Fruit fly (Drosophila melanogaster) whole organism, pupa: ENCODE measurements around the gene Lcp65Ac.

Source experiments
- CG10348 ChIP-seq: fragments of 200-800 bp; sonication (Bioruptor generic); IDR thresholded peaks from 2 replicates; pipeline ENCODE4 v1.3.6; 2022; ENCODE audit warnings: missing biosample characterization, missing genetic modification characterization
- CG12605 ChIP-seq: fragments of 200-800 bp; sonication (Bioruptor generic); IDR thresholded peaks from 2 replicates; pipeline ENCODE4 v1.3.6; 2022; ENCODE audit warnings: missing biosample characterization, missing genetic modification characterization
- CG13204 ChIP-seq: fragments of 200-800 bp; sonication (Bioruptor generic); optimal IDR thresholded peaks from 2 replicates; lab custom pipeline; 2018; ENCODE audit warnings: missing biosample characterization, mild to moderate bottlenecking, missing genetic modification characterization, moderate library complexity
- CG14655 ChIP-seq: fragments of 200-800 bp; sonication (Bioruptor generic); optimal IDR thresholded peaks from 3 replicates; lab custom pipeline; 2017; ENCODE audit warnings: mild to moderate bottlenecking, missing biosample characterization, missing genetic modification reagents, missing genetic modification characterization
- CG15710 ChIP-seq: fragments of 200-800 bp; sonication (Bioruptor generic); optimal IDR thresholded peaks from 2 replicates; lab custom pipeline; 2018; ENCODE audit warnings: missing biosample characterization, mild to moderate bottlenecking, missing genetic modification characterization, moderate library complexity
- CG17806 ChIP-seq: fragments of 200-800 bp; sonication (Bioruptor generic); optimal IDR thresholded peaks from 2 replicates; lab custom pipeline; 2018; ENCODE audit warnings: missing biosample characterization, mild to moderate bottlenecking, missing genetic modification characterization, moderate library complexity
- CG32121 ChIP-seq: fragments of 200-800 bp; sonication (Bioruptor generic); IDR thresholded peaks from 2 replicates; pipeline ENCODE4 v1.3.6; 2022; ENCODE audit warnings: missing biosample characterization, missing genetic modification characterization
- CG34367 ChIP-seq: fragments of 200-800 bp; sonication (Bioruptor generic); optimal IDR thresholded peaks from 2 replicates; lab custom pipeline; 2018; ENCODE audit warnings: missing biosample characterization, mild to moderate bottlenecking, missing genetic modification characterization
- CG4496 ChIP-seq: fragments of 200-800 bp; sonication (Bioruptor generic); IDR thresholded peaks from 3 replicates; pipeline ENCODE4 v1.3.6; 2022; ENCODE audit warnings: missing biosample characterization, missing genetic modification characterization
- CG8159 ChIP-seq: fragments of 200-800 bp; sonication (Bioruptor generic); optimal IDR thresholded peaks from 3 replicates; lab custom pipeline; 2018; ENCODE audit warnings: missing biosample characterization, mild to moderate bottlenecking, missing genetic modification characterization, moderate library complexity
- CG8301 ChIP-seq: fragments of 200-800 bp; sonication (Bioruptor generic); optimal IDR thresholded peaks from 2 replicates; lab custom pipeline; 2018; ENCODE audit warnings: missing biosample characterization, mild to moderate bottlenecking, missing genetic modification characterization
- CG9948 ChIP-seq: fragments of 200-800 bp; sonication (Bioruptor generic); optimal IDR thresholded peaks from 2 replicates; lab custom pipeline; 2018; ENCODE audit warnings: missing biosample characterization, mild to moderate bottlenecking, missing genetic modification characterization, moderate library complexity
- D1 ChIP-seq: fragments of 200-800 bp; sonication (Bioruptor generic); optimal IDR thresholded peaks from 2 replicates; lab custom pipeline; 2018; ENCODE audit warnings: missing biosample characterization, mild to moderate bottlenecking, missing genetic modification characterization, moderate library complexity
- EcR ChIP-seq: fragments of 200-800 bp; sonication (Bioruptor generic); optimal IDR thresholded peaks from 3 replicates; lab custom pipeline; 2019; ENCODE audit warnings: missing biosample characterization, missing genetic modification characterization, mild to moderate bottlenecking, moderate library complexity, missing genetic modification reagents
- Ets98B ChIP-seq: fragments of 200-800 bp; sonication (Bioruptor generic); IDR thresholded peaks from 2 replicates; pipeline ENCODE4 v1.3.6; 2022; ENCODE audit warnings: missing biosample characterization, missing genetic modification characterization
- Pif1A ChIP-seq: fragments of 200-800 bp; sonication (Bioruptor generic); optimal IDR thresholded peaks from 3 replicates; lab custom pipeline; 2016; ENCODE audit warnings: missing biosample characterization, missing genetic modification characterization
- Pif1B ChIP-seq: fragments of 200-800 bp; sonication (Bioruptor generic); optimal IDR thresholded peaks from 3 replicates; lab custom pipeline; 2016; ENCODE audit warnings: missing biosample characterization, missing genetic modification characterization
- Snoo ChIP-seq: fragments of 200-800 bp; sonication (Bioruptor generic); optimal IDR thresholded peaks from 3 replicates; lab custom pipeline; 2017; ENCODE audit warnings: missing biosample characterization, mild to moderate bottlenecking, missing genetic modification characterization, inconsistent platforms
- fd96Ca ChIP-seq: fragments of 200-800 bp; sonication (Bioruptor generic); IDR thresholded peaks from 3 replicates; pipeline ENCODE4 v1.3.6; 2022; ENCODE audit warnings: missing biosample characterization, missing genetic modification characterization
- gl ChIP-seq: fragments of 200-800 bp; sonication (Bioruptor generic); optimal IDR thresholded peaks from 2 replicates; lab custom pipeline; 2018; ENCODE audit warnings: missing biosample characterization, mild to moderate bottlenecking, missing genetic modification characterization
- rn ChIP-seq: fragments of 200-800 bp; sonication (Bioruptor generic); IDR thresholded peaks from 2 replicates; pipeline ENCODE4 v1.3.6; 2022; ENCODE audit warnings: missing biosample characterization, missing genetic modification characterization

Gene Lcp65Ac

dm6 chr3L:6144769-6145220 is at the start of gene Lcp65Ac:
Lcp65Ac (plus strand) TSS chr3L:6144819.
- TF ChIP-seq gl (tag; lab: Kevin White, UChicago) = no peak

- TF ChIP-seq CG4496 (GFP tag; lab: Robert Waterston, UW) (no peak), gl (tag; lab: Kevin White, UChicago) (no peak), Ets98B (GFP tag; lab: Robert Waterston, UW) (no peak), Snoo (tag; lab: Kevin White, UChicago) (no peak), CG12605 (GFP tag; lab: Robert Waterston, UW) (no peak), CG10348 (GFP tag; lab: Robert Waterston, UW) (no peak), Pif1A (no peak), fd96Ca (GFP tag; lab: Robert Waterston, UW) (no peak), CG9948 (no peak), Pif1B (GFP tag; lab: Kevin White, UChicago) (no peak), CG32121 (no peak), CG13204 (GFP tag; lab: Kevin White, UChicago) (no peak), CG34367 (tag; lab: Kevin White, UChicago) (no peak), CG15710 (tag; lab: Kevin White, UChicago) (no peak), D1 (tag; lab: Kevin White, UChicago) (no peak), rn (GFP tag; lab: Robert Waterston, UW) (no peak), EcR (GFP tag; lab: Kevin White, UChicago) (no peak), CG14655 (no peak)
- TF ChIP-seq, all 21 proteins: peak for 0
Observed at dm6 chr3L:6097270-6097669, 47.3 kb upstream of the Lcp65Ac start, which contains the start of gene Ets65A. Ets65A (plus strand) TSS chr3L:6097617.

- no peak for TF ChIP-seq fd96Ca (GFP tag; lab: Robert Waterston, UW)
- TF ChIP-seq CG8159 (tag; lab: Kevin White, UChicago) = no peak
- TF ChIP-seq Pif1B (GFP tag; lab: Kevin White, UChicago) = no peak
- no peak for TF ChIP-seq CG12605 (GFP tag; lab: Robert Waterston, UW)
- TF ChIP-seq Pif1A = no peak
- no peak for TF ChIP-seq CG8301 (tag; lab: Kevin White, UChicago)
- TF ChIP-seq CG14655 = no peak
- TF ChIP-seq Snoo (tag; lab: Kevin White, UChicago) = no peak
- TF ChIP-seq Ets98B (GFP tag; lab: Robert Waterston, UW) = no peak
- no peak for TF ChIP-seq CG4496 (GFP tag; lab: Robert Waterston, UW)
Observed at dm6 chr3L:6103658-6104057, 41.0 kb upstream of the Lcp65Ac start.

dm6 chr3L:6104551-6104950 is 40.1 kb upstream of the Lcp65Ac start:
- no peak for TF ChIP-seq CG13204 (GFP tag; lab: Kevin White, UChicago)

- TF ChIP-seq gl (tag; lab: Kevin White, UChicago) = no peak
- no peak for TF ChIP-seq CG13204 (GFP tag; lab: Kevin White, UChicago)
- TF ChIP-seq CG8301 (tag; lab: Kevin White, UChicago) = no peak
- no peak for TF ChIP-seq CG17806 (tag; lab: Kevin White, UChicago)
- TF ChIP-seq Ets98B (GFP tag; lab: Robert Waterston, UW) = no peak
- no peak for TF ChIP-seq CG4496 (GFP tag; lab: Robert Waterston, UW)
- no peak for TF ChIP-seq fd96Ca (GFP tag; lab: Robert Waterston, UW)
- no peak for TF ChIP-seq CG32121
- no peak for TF ChIP-seq CG9948
- TF ChIP-seq D1 (tag; lab: Kevin White, UChicago) = no peak
- no peak for TF ChIP-seq Pif1B (GFP tag; lab: Kevin White, UChicago)
- no peak for TF ChIP-seq CG34367 (tag; lab: Kevin White, UChicago)
- no peak for TF ChIP-seq CG14655
- no peak for TF ChIP-seq Snoo (tag; lab: Kevin White, UChicago)
- TF ChIP-seq Pif1A = no peak
- no peak for TF ChIP-seq CG12605 (GFP tag; lab: Robert Waterston, UW)
- no peak for TF ChIP-seq CG8159 (tag; lab: Kevin White, UChicago)
- TF ChIP-seq CG10348 (GFP tag; lab: Robert Waterston, UW) = no peak
Observed at dm6 chr3L:6105435-6105834, 39.2 kb upstream of the Lcp65Ac start.

- TF ChIP-seq CG34367 (tag; lab: Kevin White, UChicago) (no peak), Pif1A (no peak), CG8159 (tag; lab: Kevin White, UChicago) (no peak), CG17806 (tag; lab: Kevin White, UChicago) (no peak), Snoo (tag; lab: Kevin White, UChicago) (no peak), gl (tag; lab: Kevin White, UChicago) (no peak), CG13204 (GFP tag; lab: Kevin White, UChicago) (no peak), CG9948 (no peak)
Observed at dm6 chr3L:6106717-6107116, 37.9 kb upstream of the Lcp65Ac start.
